Fruit fly (Drosophila melanogaster) whole organism, embryonic: ENCODE measurements around the gene mora.

Source experiments
- Abd-B ChIP-seq: fragments of 200-800 bp; sonication (Bioruptor generic); optimal IDR thresholded peaks from 2 replicates; lab custom pipeline; 2018; ENCODE audit warnings: missing biosample characterization, mild to moderate bottlenecking, missing genetic modification characterization, moderate library complexity
- Ada2b ChIP-seq: fragments of 200-800 bp; sonication (Bioruptor generic); IDR thresholded peaks from 2 replicates; pipeline ENCODE4 v1.3.6; 2022; ENCODE audit warnings: missing biosample characterization, missing genetic modification characterization
- Blimp-1 ChIP-seq: fragments of 200-800 bp; sonication (Bioruptor generic); optimal IDR thresholded peaks from 3 replicates; lab custom pipeline; 2018; ENCODE audit warnings: missing biosample characterization, missing genetic modification characterization, mild to moderate bottlenecking, moderate library complexity, missing genetic modification reagents
- CG10209 ChIP-seq: fragments of 200-800 bp; sonication (Bioruptor generic); optimal IDR thresholded peaks from 3 replicates; lab custom pipeline; 2017; ENCODE audit warnings: missing biosample characterization, mild to moderate bottlenecking, missing genetic modification characterization, missing genetic modification reagents
- CG11456 ChIP-seq: fragments of 200-800 bp; sonication (Bioruptor generic); IDR thresholded peaks from 3 replicates; pipeline ENCODE4 v1.3.6; 2022; ENCODE audit warnings: missing biosample characterization, missing genetic modification characterization
- CG12391 ChIP-seq: fragments of 200-800 bp; sonication (Bioruptor generic); optimal IDR thresholded peaks from 3 replicates; lab custom pipeline; 2018; ENCODE audit warnings: missing biosample characterization, mild to moderate bottlenecking, missing genetic modification characterization, moderate library complexity
- CG12769 ChIP-seq: fragments of 200-800 bp; sonication (Bioruptor generic); optimal IDR thresholded peaks from 2 replicates; lab custom pipeline; 2019; ENCODE audit warnings: missing biosample characterization, mild to moderate bottlenecking, missing genetic modification characterization, moderate library complexity
- CG14441 ChIP-seq: fragments of 200-800 bp; sonication (Bioruptor generic); IDR thresholded peaks from 2 replicates; pipeline ENCODE4 v1.3.6; 2022; ENCODE audit warnings: missing biosample characterization, missing genetic modification characterization
- CG15479 ChIP-seq: fragments of 200-800 bp; sonication (Bioruptor generic); optimal IDR thresholded peaks from 3 replicates; lab custom pipeline; 2019; ENCODE audit warnings: missing biosample characterization, mild to moderate bottlenecking, missing genetic modification characterization, moderate library complexity
- CG17385 ChIP-seq: fragments of 200-800 bp; sonication (Bioruptor generic); optimal IDR thresholded peaks from 3 replicates; lab custom pipeline; 2018; ENCODE audit warnings: missing biosample characterization, mild to moderate bottlenecking, missing genetic modification characterization
- CG18262 ChIP-seq: fragments of 200-800 bp; optimal IDR thresholded peaks from 3 replicates; lab custom pipeline; 2019; ENCODE audit warnings: missing biosample characterization, mild to moderate bottlenecking, missing genetic modification characterization, moderate library complexity
- CG2120 ChIP-seq: fragments of 200-800 bp; sonication (Bioruptor generic); optimal IDR thresholded peaks from 3 replicates; lab custom pipeline; 2016; ENCODE audit warnings: missing biosample characterization, missing genetic modification characterization
- CG30403 ChIP-seq: fragments of 200-800 bp; sonication (Bioruptor generic); optimal IDR thresholded peaks from 3 replicates; lab custom pipeline; 2016; ENCODE audit warnings: missing biosample characterization, missing genetic modification characterization
- CG31224 ChIP-seq: fragments of 200-800 bp; sonication (Bioruptor generic); IDR thresholded peaks from 2 replicates; pipeline ENCODE4 v1.3.6; 2022; ENCODE audit warnings: missing biosample characterization, missing genetic modification characterization
- CG34224 ChIP-seq: fragments of 200-800 bp; sonication (Bioruptor generic); IDR thresholded peaks from 3 replicates; pipeline ENCODE4 v1.3.6; 2022; ENCODE audit warnings: missing biosample characterization, missing genetic modification characterization; ENCODE audit not compliant: partially characterized antibody
- CG3838 ChIP-seq: fragments of 200-800 bp; sonication (Bioruptor generic); optimal IDR thresholded peaks from 3 replicates; lab custom pipeline; 2016; ENCODE audit warnings: missing biosample characterization, missing genetic modification characterization
- CG4282 ChIP-seq: fragments of 200-800 bp; sonication (Bioruptor generic); optimal IDR thresholded peaks from 2 replicates; lab custom pipeline; 2016; ENCODE audit warnings: missing biosample characterization, missing genetic modification characterization
- CG4820 ChIP-seq: fragments of 200-800 bp; sonication (Bioruptor generic); optimal IDR thresholded peaks from 3 replicates; lab custom pipeline; 2016; ENCODE audit warnings: missing biosample characterization, missing genetic modification characterization
- CG5180 ChIP-seq: fragments of 200-800 bp; sonication (Bioruptor generic); optimal IDR thresholded peaks from 3 replicates; lab custom pipeline; 2017; ENCODE audit warnings: missing biosample characterization, missing genetic modification characterization, mild to moderate bottlenecking, moderate library complexity, missing genetic modification reagents
- CG5953 ChIP-seq: fragments of 200-800 bp; sonication (Bioruptor generic); IDR thresholded peaks from 2 replicates; pipeline ENCODE4 v1.3.6; 2022; ENCODE audit warnings: missing biosample characterization, missing genetic modification characterization
- CG6254 ChIP-seq: fragments of 200-800 bp; sonication (Bioruptor generic); optimal IDR thresholded peaks from 3 replicates; lab custom pipeline; 2017; ENCODE audit warnings: mild to moderate bottlenecking, missing biosample characterization, missing genetic modification reagents, missing genetic modification characterization
- CG7839 ChIP-seq: fragments of 200-800 bp; sonication (Bioruptor generic); optimal IDR thresholded peaks from 3 replicates; lab custom pipeline; 2018; ENCODE audit warnings: missing biosample characterization, mild to moderate bottlenecking, missing genetic modification characterization, moderate library complexity
- CG9215 ChIP-seq: fragments of 200-800 bp; sonication (Bioruptor generic); IDR thresholded peaks from 2 replicates; pipeline ENCODE4 v1.3.6; 2022; ENCODE audit warnings: missing biosample characterization, missing genetic modification characterization
- Camta ChIP-seq: fragments of 200-800 bp; sonication (Bioruptor generic); optimal IDR thresholded peaks from 2 replicates; lab custom pipeline; 2016; ENCODE audit warnings: missing biosample characterization, missing genetic modification characterization
- Doc2 ChIP-seq: fragments of 200-800 bp; sonication (Bioruptor generic); IDR thresholded peaks from 2 replicates; pipeline ENCODE4 v1.3.6; 2022; ENCODE audit warnings: missing biosample characterization, missing genetic modification characterization
- Ets97D ChIP-seq: fragments of 200-800 bp; sonication (Bioruptor generic); optimal IDR thresholded peaks from 3 replicates; lab custom pipeline; 2016; ENCODE audit warnings: missing biosample characterization, missing genetic modification characterization
- HLH3B ChIP-seq: fragments of 200-800 bp; sonication (Bioruptor generic); IDR thresholded peaks from 2 replicates; pipeline ENCODE4 v1.3.6; 2022; ENCODE audit warnings: missing biosample characterization, missing genetic modification characterization
- HmgZ ChIP-seq: fragments of 200-800 bp; sonication (Bioruptor generic); optimal IDR thresholded peaks from 2 replicates; lab custom pipeline; 2018; ENCODE audit warnings: missing biosample characterization, mild to moderate bottlenecking, missing genetic modification characterization
- MESR4 ChIP-seq: fragments of 200-800 bp; sonication (Bioruptor generic); optimal IDR thresholded peaks from 2 replicates; lab custom pipeline; 2018; ENCODE audit warnings: missing biosample characterization, mild to moderate bottlenecking, missing genetic modification characterization, moderate library complexity
- Max ChIP-seq: fragments of 200-800 bp; sonication (Bioruptor generic); optimal IDR thresholded peaks from 2 replicates; lab custom pipeline; 2016; ENCODE audit warnings: missing biosample characterization, mild to moderate bottlenecking, missing genetic modification characterization
- Med ChIP-seq: fragments of 200-800 bp; sonication (Bioruptor generic); peaks from one replicate; lab custom pipeline; 2016; ENCODE audit warnings: missing biosample characterization, missing genetic modification characterization, mild to moderate bottlenecking, inconsistent platforms, moderate library complexity
- Nf-YA ChIP-seq: fragments of 200-800 bp; sonication (Bioruptor generic); IDR thresholded peaks from 2 replicates; pipeline ENCODE4 v1.3.6; 2022; ENCODE audit warnings: missing biosample characterization, missing genetic modification characterization
- Nf-YC ChIP-seq: fragments of 200-800 bp; optimal IDR thresholded peaks from 3 replicates; lab custom pipeline; 2019; ENCODE audit warnings: missing biosample characterization, mild to moderate bottlenecking, missing genetic modification characterization, moderate library complexity
- Oli ChIP-seq: fragments of 200-800 bp; sonication (Bioruptor generic); optimal IDR thresholded peaks from 2 replicates; lab custom pipeline; 2018; ENCODE audit warnings: missing biosample characterization, mild to moderate bottlenecking, missing genetic modification characterization, moderate library complexity
- Ssrp ChIP-seq: fragments of 200-800 bp; sonication (Bioruptor generic); optimal IDR thresholded peaks from 2 replicates; lab custom pipeline; 2018; ENCODE audit warnings: missing biosample characterization, mild to moderate bottlenecking, missing genetic modification characterization, moderate library complexity
- Usf ChIP-seq: fragments of 200-800 bp; sonication (Bioruptor generic); optimal IDR thresholded peaks from 2 replicates; lab custom pipeline; 2017; ENCODE audit warnings: missing genotype, missing biosample characterization, missing genetic modification characterization
- bbx ChIP-seq: fragments of 200-800 bp; sonication (Bioruptor generic); IDR thresholded peaks from 2 replicates; pipeline ENCODE4 v1.3.6; 2022; ENCODE audit warnings: missing biosample characterization, missing genetic modification characterization; ENCODE audit not compliant: partially characterized antibody
- bigmax ChIP-seq: fragments of 200-800 bp; sonication (Bioruptor generic); optimal IDR thresholded peaks from 2 replicates; lab custom pipeline; 2018; ENCODE audit warnings: missing biosample characterization, mild to moderate bottlenecking, missing genetic modification characterization
- chinmo ChIP-seq: fragments of 200-800 bp; sonication (Bioruptor generic); IDR thresholded peaks from 4 replicates; pipeline ENCODE4 v1.3.6; 2022; ENCODE audit warnings: missing biosample characterization, missing genetic modification characterization; ENCODE audit not compliant: partially characterized antibody
- crp ChIP-seq, 2 experiments: fragments of 200-800 bp; sonication (Bioruptor generic); optimal IDR thresholded peaks; 2 replicates in 1 of 2; 3 replicates in 1 of 2; lab custom pipeline; 2017; ENCODE audit warnings: missing biosample characterization in 2 of 2, missing genetic modification characterization in 2 of 2, mild to moderate bottlenecking in 1 of 2, moderate library complexity in 1 of 2
- en ChIP-seq: fragments of 200-800 bp; sonication (Bioruptor generic); optimal IDR thresholded peaks from 2 replicates; lab custom pipeline; 2016; ENCODE audit warnings: missing biosample characterization, missing genetic modification characterization
- gcm ChIP-seq: fragments of 200-800 bp; sonication (Bioruptor generic); optimal IDR thresholded peaks from 2 replicates; lab custom pipeline; 2019; ENCODE audit warnings: missing biosample characterization, mild to moderate bottlenecking, missing genetic modification characterization, moderate library complexity
- grn ChIP-seq: fragments of 200-800 bp; sonication (Bioruptor generic); optimal IDR thresholded peaks from 3 replicates; lab custom pipeline; 2017; ENCODE audit warnings: missing biosample characterization, missing genetic modification characterization
- gro ChIP-seq: fragments of 200-800 bp; sonication (Bioruptor generic); optimal IDR thresholded peaks from 2 replicates; lab custom pipeline; 2016; ENCODE audit warnings: missing biosample characterization, missing genetic modification characterization
- kah ChIP-seq: fragments of 200-800 bp; sonication (Bioruptor generic); optimal IDR thresholded peaks from 2 replicates; lab custom pipeline; 2018; ENCODE audit warnings: missing biosample characterization, mild to moderate bottlenecking, missing genetic modification characterization
- klu ChIP-seq: fragments of 200-800 bp; sonication (Bioruptor generic); IDR thresholded peaks from 2 replicates; pipeline ENCODE4 v1.3.6; 2022; ENCODE audit warnings: missing biosample characterization, missing genetic modification characterization
- org-1 ChIP-seq: fragments of 200-800 bp; sonication (Bioruptor generic); optimal IDR thresholded peaks from 2 replicates; lab custom pipeline; 2017; ENCODE audit warnings: missing biosample characterization, missing genetic modification characterization
- pb ChIP-seq: fragments of 200-800 bp; sonication (Bioruptor generic); optimal IDR thresholded peaks from 3 replicates; lab custom pipeline; 2016; ENCODE audit warnings: missing biosample characterization, missing genetic modification characterization
- phol ChIP-seq: fragments of 200-800 bp; sonication (Bioruptor generic); optimal IDR thresholded peaks from 3 replicates; lab custom pipeline; 2018; ENCODE audit warnings: missing biosample characterization, mild to moderate bottlenecking, missing genetic modification characterization, moderate library complexity
- yki ChIP-seq: fragments of >200 bp; optimal IDR thresholded peaks from 3 replicates; lab custom pipeline; 2018
- zfh1 ChIP-seq: fragments of 200-800 bp; sonication (Bioruptor generic); IDR thresholded peaks from 3 replicates; pipeline ENCODE4 v1.3.6; 2022; ENCODE audit warnings: missing biosample characterization, missing genetic modification characterization

mora gene

dm6 chr3R:24205935-24206334, 19.8 kb downstream of the mora start (continued):
- TF ChIP-seq Ssrp (tag; lab: Kevin White, UChicago) (peak; percentile 38), Oli (tag; lab: Kevin White, UChicago) (peak; percentile 72), klu (GFP tag; lab: Robert Waterston, UW) (no peak), chinmo (no peak), Blimp-1 (GFP tag; lab: Kevin White, UChicago) (no peak), CG5953 (GFP tag; lab: Robert Waterston, UW) (no peak), HmgZ (tag; lab: Kevin White, UChicago) (no peak), CG7839 (tag; lab: Kevin White, UChicago) (peak; percentile 50), CG30403 (peak; percentile 30), CG4282 (no peak), crp (GFP tag; optimal IDR thresholded peaks at IDR 0.05; lab: Kevin White, UChicago) (no peak), CG5180 (peak; percentile 14), Abd-B (peak; percentile 1), CG15479 (no peak), Camta (no peak), CG4820 (GFP tag; lab: Kevin White, UChicago) (no peak), zfh1 (GFP tag; lab: Robert Waterston, UW) (peak; percentile 13; the same call in 1 of the 3 replicates), Max (no peak), CG3838 (no peak), Med (peak; percentile 63), CG12769 (tag; lab: Kevin White, UChicago) (no peak), en (GFP tag; lab: Kevin White, UChicago) (no peak), MESR4 (GFP tag; lab: Kevin White, UChicago) (no peak), Usf (GFP tag; lab: Kevin White, UChicago) (no peak), Doc2 (GFP tag; lab: Robert Waterston, UW) (no peak), HLH3B (no peak), CG18262 (peak; percentile 57), CG11456 (no peak), CG6254 (GFP tag; lab: Kevin White, UChicago) (no peak), Ets97D (GFP tag; lab: Kevin White, UChicago) (no peak), CG2120 (no peak), CG14441 (GFP tag; lab: Robert Waterston, UW) (no peak), CG31224 (GFP tag; lab: Robert Waterston, UW) (0 out of 2 replicates have a peak, but pooled peaks have one; percentile 14), kah (no peak), gro (GFP tag; lab: Kevin White, UChicago) (no peak), bbx (GFP tag; lab: Robert Waterston, UW) (no peak), yki (no peak), CG10209 (GFP tag; lab: Kevin White, UChicago) (peak; percentile 17), org-1 (peak; percentile 23), pb (no peak), phol (peak; percentile 66), gcm (GFP tag; lab: Kevin White, UChicago) (no peak), Nf-YA (GFP tag; lab: Robert Waterston, UW) (no peak), grn (GFP tag; lab: Kevin White, UChicago) (no peak), Ada2b (GFP tag; lab: Robert Waterston, UW) (no peak), CG34224 (GFP tag; lab: Robert Waterston, UW) (no peak), Nf-YC (tag; lab: Kevin White, UChicago) (no peak), CG12391 (tag; lab: Kevin White, UChicago) (peak; percentile 38), bigmax (GFP tag; lab: Kevin White, UChicago) (no peak), CG9215 (GFP tag; lab: Robert Waterston, UW) (no peak), CG17385 (peak; percentile 25)
